Worm (Caenorhabditis elegans) whole organism, L1 larva: ENCODE results near the gene B0281.4.
"Not testable (repeated sequence)": the region's sequence is repeated elsewhere in the genome, so short reads cannot be mapped to it uniquely, and the experiment has no call there.

Experiments used
- C16A3.4 ChIP-seq: fragments of 150-350 bp; optimal IDR thresholded peaks from 2 replicates; lab custom pipeline; 2014; ENCODE audit warnings: missing biosample characterization, missing genetic modification characterization
- C34B4.2 ChIP-seq: sonication (generic microtip); optimal IDR thresholded peaks from 2 replicates; lab custom pipeline; 2017; ENCODE audit warnings: mild to moderate bottlenecking, missing genetic modification characterization, missing compliant biosample characterization
- F16B12.6 ChIP-seq: fragments of 150-350 bp; optimal IDR thresholded peaks from 2 replicates; lab custom pipeline; 2014; ENCODE audit warnings: missing biosample characterization, missing genetic modification characterization
- ama-1 ChIP-seq: fragments of 150-350 bp; optimal IDR thresholded peaks from 2 replicates; lab custom pipeline; 2014
- ceh-82 ChIP-seq, 3 experiments: fragments of 150-350 bp in 1 of 3; sonication (generic microtip) in 2 of 3; optimal IDR thresholded peaks; 2 replicates each; lab custom pipeline; 2014 to 2017; ENCODE audit warnings: missing biosample characterization in 3 of 3, missing genetic modification characterization in 3 of 3
- ceh-90 ChIP-seq: sonication (generic microtip); optimal IDR thresholded peaks from 2 replicates; lab custom pipeline; 2016; ENCODE audit warnings: missing genetic modification characterization, missing compliant biosample characterization
- ces-1 ChIP-seq: fragments of 150-350 bp; optimal IDR thresholded peaks from 2 replicates; lab custom pipeline; 2014; ENCODE audit warnings: missing biosample characterization, missing genetic modification reagents, missing genetic modification characterization
- dpl-1 ChIP-seq, 3 experiments: fragments of 150-350 bp in 2 of 3; sonication (generic microtip) in 1 of 3; optimal IDR thresholded peaks; 2 replicates each; lab custom pipeline; 2014 to 2017; ENCODE audit warnings: missing biosample characterization in 3 of 3, missing genetic modification characterization in 3 of 3, missing genetic modification reagents in 3 of 3
- efl-1 ChIP-seq, 4 experiments: fragments of 150-350 bp; optimal IDR thresholded peaks in 3 of 4; peaks in 1 of 4; 1 replicate in 1 of 4; 2 replicates in 3 of 4; lab custom pipeline; 2014; ENCODE audit warnings: missing biosample characterization in 2 of 4, missing genetic modification characterization in 2 of 4, missing genetic modification reagents in 2 of 4
- efl-3 ChIP-seq: fragments of 200-800 bp; sonication (Bioruptor generic); optimal IDR thresholded peaks from 2 replicates; lab custom pipeline; 2018; ENCODE audit warnings: mild to moderate bottlenecking, missing genetic modification characterization, missing compliant biosample characterization
- egl-13 ChIP-seq: sonication (generic microtip); optimal IDR thresholded peaks from 2 replicates; lab custom pipeline; 2016; ENCODE audit warnings: missing genotype, missing genetic modification reagents, missing genetic modification characterization, missing compliant biosample characterization
- elt-2 ChIP-seq: sonication (generic microtip); optimal IDR thresholded peaks from 2 replicates; lab custom pipeline; 2016; ENCODE audit warnings: missing genetic modification characterization, mild to moderate bottlenecking, inconsistent platforms, missing compliant biosample characterization, missing genetic modification reagents
- elt-3 ChIP-seq, 6 experiments: fragments of 150-350 bp in 1 of 6; sonication (generic microtip); optimal IDR thresholded peaks; 2 replicates each; lab custom pipeline; 2017 to 2018; ENCODE audit warnings: missing biosample characterization in 6 of 6, missing genetic modification characterization in 6 of 6, inconsistent platforms in 1 of 6
- fkh-10 ChIP-seq: sonication (generic microtip); optimal IDR thresholded peaks from 2 replicates; lab custom pipeline; 2017; ENCODE audit warnings: missing biosample characterization, missing genetic modification reagents, missing genetic modification characterization
- fkh-4 ChIP-seq: sonication (generic microtip); optimal IDR thresholded peaks from 2 replicates; lab custom pipeline; 2016; ENCODE audit warnings: missing compliant biosample characterization, missing genetic modification characterization, borderline replicate concordance
- fkh-8 ChIP-seq: sonication (generic microtip); optimal IDR thresholded peaks from 2 replicates; lab custom pipeline; 2016; ENCODE audit warnings: mild to moderate bottlenecking, missing genetic modification characterization, missing compliant biosample characterization
- fos-1 ChIP-seq: fragments of 150-350 bp; optimal IDR thresholded peaks from 2 replicates; lab custom pipeline; 2014; ENCODE audit warnings: missing biosample characterization, missing genetic modification characterization
- grh-1 ChIP-seq: fragments of 200-800 bp; sonication (Bioruptor generic); IDR thresholded peaks from 2 replicates; pipeline ENCODE4 v1.3.6; 2022; ENCODE audit warnings: missing genetic modification reagents, missing genetic modification characterization, missing compliant biosample characterization
- hlh-17 ChIP-seq: fragments of 200-800 bp; sonication (Bioruptor generic); optimal IDR thresholded peaks from 2 replicates; lab custom pipeline; 2018; ENCODE audit warnings: missing genetic modification characterization, mild to moderate bottlenecking, missing compliant biosample characterization, moderate library complexity, borderline replicate concordance
- hlh-4 ChIP-seq: sonication (generic microtip); optimal IDR thresholded peaks from 2 replicates; lab custom pipeline; 2016; ENCODE audit warnings: mild to moderate bottlenecking, missing genetic modification characterization, missing compliant biosample characterization
- hpl-2 ChIP-seq: fragments of 150-350 bp; optimal IDR thresholded peaks from 2 replicates; lab custom pipeline; 2014; ENCODE audit warnings: missing biosample characterization, missing genetic modification reagents, missing genetic modification characterization
- lin-35 ChIP-seq, 2 experiments: fragments of 150-350 bp; optimal IDR thresholded peaks; 2 replicates each; lab custom pipeline; 2014; ENCODE audit warnings: missing biosample characterization in 2 of 2, missing genetic modification characterization in 2 of 2, missing genetic modification reagents in 2 of 2
- mdl-1 ChIP-seq, 2 experiments: fragments of 150-350 bp; optimal IDR thresholded peaks; 2 replicates each; lab custom pipeline; 2014 to 2017; ENCODE audit warnings: missing biosample characterization in 2 of 2, missing genetic modification characterization in 2 of 2, inconsistent platforms in 1 of 2
- mef-2 ChIP-seq: fragments of 150-350 bp; optimal IDR thresholded peaks from 2 replicates; lab custom pipeline; 2014; ENCODE audit warnings: missing biosample characterization, missing genetic modification characterization
- mep-1 ChIP-seq: fragments of 150-350 bp; optimal IDR thresholded peaks from 2 replicates; lab custom pipeline; 2014; ENCODE audit warnings: missing biosample characterization, missing genetic modification characterization
- nhr-12 ChIP-seq: sonication (generic microtip); optimal IDR thresholded peaks from 2 replicates; lab custom pipeline; 2017; ENCODE audit warnings: missing biosample characterization, missing genetic modification characterization
- nhr-20 ChIP-seq: sonication (generic microtip); optimal IDR thresholded peaks from 2 replicates; lab custom pipeline; 2016; ENCODE audit warnings: mild to moderate bottlenecking, missing genetic modification characterization, missing compliant biosample characterization
- nhr-47 ChIP-seq: sonication (generic microtip); optimal IDR thresholded peaks from 2 replicates; lab custom pipeline; 2016; ENCODE audit warnings: mild to moderate bottlenecking, missing genetic modification characterization, moderate library complexity, missing compliant biosample characterization
- nhr-71 ChIP-seq: sonication (generic microtip); optimal IDR thresholded peaks from 2 replicates; lab custom pipeline; 2016; ENCODE audit warnings: mild to moderate bottlenecking, missing genetic modification characterization, moderate library complexity, missing compliant biosample characterization
- nhr-76 ChIP-seq: sonication (generic microtip); optimal IDR thresholded peaks from 2 replicates; lab custom pipeline; 2017; ENCODE audit warnings: missing biosample characterization, missing genetic modification characterization
- nhr-84 ChIP-seq: sonication (generic microtip); optimal IDR thresholded peaks from 2 replicates; lab custom pipeline; 2017; ENCODE audit warnings: missing biosample characterization, missing genetic modification characterization
- nhr-90 ChIP-seq: sonication (generic microtip); optimal IDR thresholded peaks from 2 replicates; lab custom pipeline; 2016; ENCODE audit warnings: mild to moderate bottlenecking, missing genetic modification characterization, missing compliant biosample characterization; ENCODE audit not compliant: poor library complexity
- skn-1 ChIP-seq: fragments of 150-350 bp; optimal IDR thresholded peaks from 2 replicates; lab custom pipeline; 2014; ENCODE audit warnings: missing biosample characterization, missing genetic modification characterization
- snu-23 ChIP-seq: sonication (generic microtip); optimal IDR thresholded peaks from 2 replicates; lab custom pipeline; 2016; ENCODE audit warnings: missing genetic modification characterization, missing compliant biosample characterization
- swsn-7 ChIP-seq: sonication (generic microtip); optimal IDR thresholded peaks from 2 replicates; lab custom pipeline; 2016; ENCODE audit warnings: missing genetic modification characterization, missing compliant biosample characterization
- unc-86 ChIP-seq: sonication (generic microtip); optimal IDR thresholded peaks from 2 replicates; lab custom pipeline; 2016; ENCODE audit warnings: missing genetic modification characterization, missing compliant biosample characterization
- vab-15 ChIP-seq: sonication (generic microtip); optimal IDR thresholded peaks from 2 replicates; lab custom pipeline; 2017; ENCODE audit warnings: missing genotype, mild to moderate bottlenecking, missing genetic modification characterization, missing compliant biosample characterization
- xbp-1 ChIP-seq: sonication (generic microtip); optimal IDR thresholded peaks from 2 replicates; lab custom pipeline; 2016; ENCODE audit warnings: missing genetic modification characterization, missing compliant biosample characterization
- zag-1 ChIP-seq: fragments of 150-350 bp; optimal IDR thresholded peaks from 2 replicates; lab custom pipeline; 2014; ENCODE audit warnings: missing biosample characterization, missing genetic modification characterization

The B0281.4 gene

DNA sequence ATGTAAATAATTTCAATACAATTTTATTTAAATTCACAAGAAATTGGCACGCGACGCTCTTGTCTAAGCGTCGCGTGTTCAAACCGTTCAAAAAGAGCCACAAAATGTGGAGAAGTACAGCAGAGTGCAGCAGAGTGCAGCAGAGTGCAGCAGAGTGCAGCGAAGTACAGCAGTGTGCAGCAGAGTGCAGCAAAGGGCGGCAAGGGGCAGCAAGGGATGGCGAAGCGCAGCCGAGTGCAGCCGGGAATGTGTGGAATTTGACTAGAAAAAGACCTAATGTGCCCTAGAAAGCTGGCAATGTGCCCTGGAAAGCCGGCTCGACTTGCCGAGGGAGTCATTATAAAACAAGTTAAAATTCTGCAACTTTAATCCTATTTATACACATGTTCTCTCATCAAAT is 19.4 kb downstream of the B0281.4 start, which contains the start of gene K09F6.6:
Gene K09F6.6, minus strand, starts transcription at position 43 of the 400 bp plus-strand sequence.
- TF ChIP-seq egl-13 (tag; lab: Kevin White, UChicago) (no peak), xbp-1 (no peak), fos-1 (tag; lab: Kevin White, UChicago) (no peak), ces-1 (GFP tag; lab: Kevin White, UChicago) (no peak), elt-3 (tag; optimal IDR thresholded peaks at IDR 0.05; lab: Kevin White, UChicago) (no peak), nhr-90 (no peak), F16B12.6 (no peak), hlh-17 (GFP tag; lab: Kevin White, UChicago) (no peak), snu-23 (no peak), mef-2 (tag; lab: Kevin White, UChicago) (no peak), skn-1 (tag; lab: Kevin White, UChicago) (no peak), fkh-8 (tag; lab: Kevin White, UChicago) (no peak), unc-86 (tag; lab: Kevin White, UChicago) (no peak), zag-1 (no peak), nhr-76 (no peak), ama-1 (lab: Kevin White, UChicago) (no peak)

DNA sequence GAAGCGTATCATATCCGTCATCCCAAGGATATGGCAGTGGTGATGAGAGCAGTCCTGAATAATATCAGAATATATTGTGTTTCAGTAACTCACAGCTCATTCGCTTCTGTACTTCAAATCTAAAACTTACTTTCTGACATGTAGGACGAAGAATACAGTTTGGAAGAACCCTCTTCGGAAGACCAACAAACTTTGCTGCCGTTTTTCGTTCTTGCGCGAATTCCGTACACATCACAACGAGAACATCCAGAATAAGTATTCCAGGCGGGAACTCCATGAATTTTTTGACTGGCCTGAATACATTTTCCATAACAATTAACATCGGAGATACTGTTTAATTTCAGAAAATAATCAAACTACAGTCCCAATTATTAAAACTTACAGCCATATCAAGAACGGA is 21.2 kb downstream of the B0281.4 start, which contains the start of gene K09F6.15:
Gene K09F6.15, minus strand, starts transcription at position 101 of the 400 bp plus-strand sequence.
- TF ChIP-seq C16A3.4 (tag; lab: Kevin White, UChicago) (no peak), grh-1 (GFP tag; lab: Robert Waterston, UW) (no peak)

DNA sequence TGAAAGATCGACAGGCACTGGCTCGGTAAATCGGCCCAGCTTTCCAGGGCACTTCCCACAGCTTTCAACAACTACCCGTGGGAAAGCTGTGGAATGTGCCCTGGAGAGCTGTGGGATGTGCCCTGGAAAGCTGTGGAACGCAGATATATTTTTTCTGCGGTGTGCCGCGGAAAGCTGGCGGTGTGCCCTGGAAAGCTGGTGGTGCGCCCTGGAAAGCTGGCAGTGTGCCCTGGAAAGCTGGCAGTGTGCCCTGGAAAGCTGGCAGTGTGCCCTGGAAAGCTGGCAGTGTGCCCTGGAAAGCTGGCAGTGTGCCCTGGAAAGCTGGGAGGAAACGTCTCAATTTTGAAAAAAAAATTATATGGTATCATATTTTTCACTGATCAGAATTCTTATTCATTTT is 24.9 kb downstream of the B0281.4 start:
- TF ChIP-seq efl-1 (optimal IDR thresholded peaks at IDR 0.05; lab: Kevin White, UChicago) (no peak), efl-1 (GFP tag; optimal IDR thresholded peaks at IDR 0.05 in 1 of 2; lab: Kevin White, UChicago) (no peak), snu-23 (no peak), fkh-4 (no peak), dpl-1 (GFP tag; optimal IDR thresholded peaks at IDR 0.05; lab: Kevin White, UChicago) (no peak), ceh-90 (tag; lab: Kevin White, UChicago) (no peak), hlh-4 (tag; lab: Kevin White, UChicago) (no peak), hpl-2 (GFP tag; lab: Kevin White, UChicago) (no peak), nhr-47 (tag; lab: Kevin White, UChicago) (no peak), nhr-20 (tag; lab: Kevin White, UChicago) (no peak), swsn-7 (tag; lab: Kevin White, UChicago) (no peak), nhr-84 (tag; lab: Kevin White, UChicago) (no peak)

DNA sequence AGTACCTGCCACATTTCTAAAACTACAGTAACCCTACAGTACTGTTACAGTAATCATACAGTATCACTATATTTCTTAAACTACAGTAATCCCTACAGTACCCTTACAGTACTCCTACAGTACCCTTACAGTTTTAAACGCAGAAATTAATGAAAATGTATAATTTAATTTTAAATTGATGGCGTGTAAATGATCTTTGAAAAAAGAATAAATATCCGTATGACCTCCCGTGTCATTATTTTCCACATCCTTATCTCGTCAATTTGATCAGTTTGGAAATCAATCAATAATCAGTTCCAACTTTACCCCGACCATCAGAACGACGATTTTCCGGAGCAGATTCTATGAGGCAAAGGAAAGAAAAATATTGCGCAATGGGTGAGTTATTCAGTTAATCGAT is 43.8 kb downstream of the B0281.4 start, which contains the start of gene K09F6.3:
Gene K09F6.3, plus strand, starts transcription at position 301 of the 400 bp plus-strand sequence.
- not testable (repeated sequence) for TF ChIP-seq ceh-90 (tag; lab: Kevin White, UChicago); mdl-1 (tag; optimal IDR thresholded peaks at IDR 0.05; lab: Kevin White, UChicago); elt-2 (tag; lab: Kevin White, UChicago)
- TF ChIP-seq, all 84 proteins: peak for 0; not testable (repeated sequence) for 84

DNA sequence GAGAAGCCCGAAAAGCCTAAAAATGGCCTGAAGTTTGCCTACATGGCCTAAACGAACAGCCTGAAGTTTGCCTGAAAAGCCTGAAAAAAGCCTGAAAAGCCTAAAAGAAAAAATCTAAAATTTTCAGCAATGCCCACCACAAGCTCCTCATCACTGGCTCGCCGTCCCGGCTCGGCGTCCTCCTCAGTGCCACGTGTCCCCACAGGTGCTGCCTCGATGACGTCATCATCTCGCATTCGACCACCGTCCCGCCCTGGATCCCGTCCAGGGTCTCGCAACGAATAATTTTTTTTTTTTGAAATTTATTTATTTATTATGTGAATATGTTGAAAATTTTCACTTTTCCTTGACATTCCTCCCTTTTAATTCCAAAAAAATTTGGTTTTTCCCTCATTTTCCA is 45.0 kb downstream of the B0281.4 start:
- TF ChIP-seq ceh-90 (tag; lab: Kevin White, UChicago) (no peak), efl-1 (optimal IDR thresholded peaks at IDR 0.05; lab: Kevin White, UChicago) (no peak), efl-1 (GFP tag; optimal IDR thresholded peaks at IDR 0.05 in 1 of 2; lab: Kevin White, UChicago) (no peak), elt-2 (tag; lab: Kevin White, UChicago) (no peak), nhr-71 (tag; lab: Kevin White, UChicago) (no peak), elt-3 (tag; optimal IDR thresholded peaks at IDR 0.05; lab: Kevin White, UChicago) (no peak), nhr-20 (tag; lab: Kevin White, UChicago) (no peak), fkh-10 (no peak), C34B4.2 (tag; lab: Kevin White, UChicago) (no peak), nhr-12 (tag; lab: Kevin White, UChicago) (no peak), lin-35 (GFP tag; optimal IDR thresholded peaks at IDR 0.05; lab: Kevin White, UChicago) (no peak), ceh-82 (tag; optimal IDR thresholded peaks at IDR 0.05; lab: Kevin White, UChicago) (no peak), efl-3 (GFP tag; lab: Kevin White, UChicago) (no peak), mep-1 (tag; lab: Kevin White, UChicago) (no peak), vab-15 (tag; lab: Kevin White, UChicago) (no peak)
